Worm (Caenorhabditis elegans): ENCODE measurements around the gene twk-24.

Gene twk-24

ce11 chrV:12300166-12300565 is 31.0 kb upstream of the twk-24 start (continued):
- no peak for TF ChIP-seq hif-1 (tag; optimal IDR thresholded peaks at IDR 0.05)
- TF ChIP-seq daf-19 (GFP tag; conservative IDR thresholded peaks at IDR 0.05): 0 out of 2 replicates have a peak, but pooled peaks have one; percentile 10
- no peak for TF ChIP-seq attf-4 (tag; optimal IDR thresholded peaks at IDR 0.05)
- peak; percentile 42; the same call in 1 of the 2 replicates for TF ChIP-seq tra-1 (GFP tag; IDR thresholded peaks at IDR 0.05)
- TF ChIP-seq snpc-4 (tag; optimal IDR thresholded peaks at IDR 0.05): no peak
- TF ChIP-seq rbr-2 (tag; optimal IDR thresholded peaks at IDR 0.05): peak; percentile 26
- peak; percentile 68 for TF ChIP-seq dmd-6 (GFP tag; IDR thresholded peaks at IDR 0.05)
- TF ChIP-seq lim-7 (GFP tag; IDR thresholded peaks at IDR 0.05): no peak
- TF ChIP-seq dve-1 (tag; optimal IDR thresholded peaks at IDR 0.05; ENCODE audit: insufficient read depth): peak; percentile 87
- no peak for TF ChIP-seq ztf-7 (tag; optimal IDR thresholded peaks at IDR 0.05)
- TF ChIP-seq arid-1 (GFP tag; conservative IDR thresholded peaks at IDR 0.05): 0 out of 2 replicates have a peak, but pooled peaks have one; percentile 31
- TF ChIP-seq mdt-29 (GFP tag; IDR thresholded peaks at IDR 0.05): no peak
- TF ChIP-seq lin-13 (GFP tag; optimal IDR thresholded peaks at IDR 0.05): no peak
- no peak for TF ChIP-seq lin-15B (tag; optimal IDR thresholded peaks at IDR 0.05)
- TF ChIP-seq mdl-1 (tag; optimal IDR thresholded peaks at IDR 0.05): peak in 1 of 2 experiments; percentile 84
- TF ChIP-seq mep-1 (tag; optimal IDR thresholded peaks at IDR 0.05): peak; percentile 80
- peak; percentile 32 for TF ChIP-seq pqm-1 (tag; optimal IDR thresholded peaks at IDR 0.05)
- peak; percentile 67 for TF ChIP-seq hmg-1.1 (GFP tag; IDR thresholded peaks at IDR 0.05)
- TF ChIP-seq php-3 (GFP tag; IDR thresholded peaks at IDR 0.05): no peak
- TF ChIP-seq hlh-11 (tag; optimal IDR thresholded peaks at IDR 0.05): peak; percentile 84
- TF ChIP-seq cey-2 (tag; optimal IDR thresholded peaks at IDR 0.05; ENCODE audit: borderline replicate concordance, insufficient read depth): peak; percentile 46
- no peak for TF ChIP-seq nhr-237 (tag; optimal IDR thresholded peaks at IDR 0.05)
- TF ChIP-seq daf-16 (GFP tag; optimal IDR thresholded peaks at IDR 0.05): no peak
- TF ChIP-seq daf-16 (tag; optimal IDR thresholded peaks at IDR 0.05): peak; percentile 65
- peak; percentile 58 for TF ChIP-seq mxl-3 (GFP tag; optimal IDR thresholded peaks at IDR 0.05)
- peak; percentile 52 to 77 for TF ChIP-seq lsy-2 (tag; optimal IDR thresholded peaks at IDR 0.05)
- no peak for TF ChIP-seq T20F7.1 (GFP tag; optimal IDR thresholded peaks at IDR 0.05)
- TF ChIP-seq ama-1 (optimal IDR thresholded peaks at IDR 0.05): no peak
- TF ChIP-seq snpc-1.2 (GFP tag; IDR thresholded peaks at IDR 0.05): no peak
- no peak for TF ChIP-seq D1046.2 (GFP tag; IDR thresholded peaks at IDR 0.05)
- 0 out of 2 replicates have a peak, but pooled peaks have one; percentile 6 for TF ChIP-seq lin-38 (GFP tag; IDR thresholded peaks at IDR 0.05)
- peak; percentile 32 for TF ChIP-seq nhr-77 (tag; optimal IDR thresholded peaks at IDR 0.05)
- peak; percentile 98 for TF ChIP-seq nhr-6 (tag; optimal IDR thresholded peaks at IDR 0.05)
- no peak for TF ChIP-seq aly-2 (tag; optimal IDR thresholded peaks at IDR 0.05)
- no peak for TF ChIP-seq T26A8.4 (GFP tag; IDR thresholded peaks at IDR 0.05)
- no peak for TF ChIP-seq F37D6.2 (tag; optimal IDR thresholded peaks at IDR 0.05)
- no peak for TF ChIP-seq Y75B8A.6 (GFP tag; IDR thresholded peaks at IDR 0.05)
- TF ChIP-seq nhr-48 (tag; optimal IDR thresholded peaks at IDR 0.05): peak; percentile 36
- peak; percentile 81 for TF ChIP-seq nhr-28 (tag; optimal IDR thresholded peaks at IDR 0.05)

ce11 chrV:12299244-12299766 is 30.2 kb upstream of the twk-24 start:
- no peak for TF ChIP-seq pha-4 (GFP tag; IDR thresholded peaks at IDR 0.05)
- TF ChIP-seq pha-4 (tag; optimal IDR thresholded peaks at IDR 0.05): no peak
- TF ChIP-seq hlh-11 (tag; optimal IDR thresholded peaks at IDR 0.05): peak; percentile 23
- no peak for TF ChIP-seq tag-97 (GFP tag; IDR thresholded peaks at IDR 0.05)
